Fruit fly (Drosophila melanogaster): Measurements from ENCODE around the gene Cpsf5.

Gene Cpsf5

DNA sequence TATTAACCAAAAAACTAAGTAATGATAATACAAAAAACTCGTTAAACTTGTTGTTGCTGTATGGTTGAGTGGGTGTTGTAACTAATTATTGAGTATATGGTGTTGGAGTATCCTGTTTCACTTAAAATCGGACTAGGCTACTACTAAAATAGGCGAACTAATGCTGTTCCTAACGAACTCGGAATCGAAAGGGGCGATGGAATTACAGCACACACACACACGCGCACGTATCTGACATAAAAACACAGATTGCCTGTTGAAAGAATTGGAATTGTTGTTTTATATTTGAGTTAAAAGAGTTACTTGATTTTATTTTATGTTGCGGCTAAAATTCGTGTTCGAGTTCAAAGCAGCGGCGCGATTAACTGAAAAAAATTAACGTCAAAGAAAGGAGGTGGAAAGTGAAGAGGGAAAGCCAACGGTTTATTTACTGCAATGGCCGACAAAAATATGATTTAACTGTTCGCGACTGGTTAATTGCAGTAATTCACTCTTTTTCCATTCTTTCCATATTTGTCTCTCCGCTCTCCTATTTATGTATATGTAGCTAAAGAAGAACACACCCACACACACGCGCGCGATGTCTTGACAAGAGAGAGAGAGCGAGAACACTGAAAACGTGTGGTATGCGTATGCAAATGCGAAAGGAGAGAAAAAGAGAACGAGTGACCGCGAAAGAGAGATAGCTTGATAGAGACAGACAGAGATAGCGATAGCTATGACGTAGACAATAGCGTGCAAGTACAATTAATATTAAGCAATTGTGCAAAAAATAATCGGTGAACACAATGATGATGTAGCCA lies 9.3 kb upstream of the Cpsf5 start:
- TF ChIP-seq CG8478 (optimal IDR thresholded peaks at IDR 0.05) (no peak), CTCF (optimal IDR thresholded peaks at IDR 0.05) (peak in 1 of 2 experiments; percentile 36)

DNA sequence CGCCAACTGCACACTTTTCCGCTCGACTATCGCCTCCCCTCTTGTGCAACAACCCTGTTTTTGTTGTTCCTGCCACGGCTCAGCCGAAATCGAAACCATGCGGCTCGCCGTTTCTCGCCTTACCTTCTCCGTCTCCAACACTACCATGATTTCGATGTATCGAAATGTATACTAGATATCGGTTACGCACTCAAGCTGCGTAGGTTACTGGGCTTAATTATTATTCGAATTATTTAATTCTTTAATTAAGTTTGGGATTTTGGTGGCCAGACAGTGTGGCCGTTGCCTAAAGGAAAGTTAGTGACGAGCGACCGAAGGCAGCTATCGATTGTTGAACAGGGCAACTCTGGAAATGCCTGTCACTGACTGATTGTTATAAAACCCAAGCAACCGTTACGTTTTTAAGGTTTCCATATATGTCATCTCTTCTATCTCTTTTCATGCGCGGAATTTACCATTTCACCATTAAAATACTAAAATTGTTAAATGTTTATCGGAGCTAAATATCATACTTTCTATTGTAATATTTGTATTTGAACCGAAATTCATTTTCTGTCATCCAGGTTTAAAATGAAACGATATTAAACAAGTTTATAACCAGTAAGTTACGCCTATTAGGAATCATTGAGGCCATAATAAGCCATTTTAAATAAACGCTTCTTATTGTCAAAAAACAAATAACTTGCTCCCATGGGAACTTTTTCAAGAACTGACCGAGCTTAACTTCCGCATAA lies 8.5 kb upstream of the Cpsf5 start, which contains the start of gene eIF4E1:
eIF4E1 (minus strand) TSS at position 304 of the 734 bp plus-strand sequence.
- peak in 1 of 2 experiments; percentile 12 for TF ChIP-seq CTCF (optimal IDR thresholded peaks at IDR 0.05)
- TF ChIP-seq CG8478 (optimal IDR thresholded peaks at IDR 0.05): no peak

DNA sequence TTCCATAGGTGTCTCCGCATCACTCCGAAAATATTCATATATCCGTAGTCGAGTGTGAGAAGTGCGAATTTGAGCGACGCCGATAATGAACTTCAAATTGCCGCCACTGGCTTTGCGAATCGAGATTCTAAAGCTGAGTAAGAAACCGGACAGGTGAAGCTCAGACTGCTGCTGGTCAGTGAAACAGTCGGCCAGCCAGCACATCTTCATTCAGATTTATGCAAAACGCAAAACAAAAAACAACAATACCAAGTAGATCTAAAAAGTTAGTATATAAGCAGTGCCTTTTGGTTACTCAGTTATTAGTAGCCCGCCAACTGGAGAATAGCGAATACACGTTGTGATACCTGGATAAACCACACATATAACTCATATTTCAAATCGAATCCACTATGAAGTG lies 6.3 kb upstream of the Cpsf5 start, which contains the start of gene Cpr67B:
Cpr67B (plus strand) TSS at position 301 of the 400 bp plus-strand sequence.
- TF ChIP-seq CTCF (optimal IDR thresholded peaks at IDR 0.05) (no peak), CG8478 (optimal IDR thresholded peaks at IDR 0.05) (no peak)

DNA sequence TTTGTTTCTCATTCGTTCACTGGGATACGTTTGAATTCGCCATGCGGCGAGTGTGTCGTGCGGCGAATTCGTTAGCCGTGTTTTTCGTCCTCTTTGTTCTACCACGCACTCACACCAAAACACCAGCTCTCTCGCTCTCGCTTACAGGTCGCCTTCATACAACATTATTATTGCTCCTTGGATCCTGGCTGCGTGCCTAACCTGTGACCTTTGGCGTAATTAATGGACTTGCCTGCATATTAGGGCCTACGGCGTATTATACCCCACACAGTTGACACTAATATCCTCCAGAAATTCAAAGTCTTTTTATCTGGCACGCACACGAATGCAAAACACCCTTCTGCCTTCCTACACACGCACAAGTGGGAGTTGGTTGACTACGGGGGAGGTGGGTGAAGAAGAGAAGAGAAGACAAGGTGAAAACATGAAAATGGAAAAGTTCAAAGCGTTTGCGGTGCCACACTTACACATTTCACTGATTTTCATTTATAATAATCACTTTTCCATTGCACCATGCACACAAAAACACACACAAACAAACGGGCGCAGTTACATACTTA lies 728 bp upstream of the Cpsf5 start:
- no peak for TF ChIP-seq CG8478 (optimal IDR thresholded peaks at IDR 0.05)
- TF ChIP-seq CTCF (optimal IDR thresholded peaks at IDR 0.05): no peak

DNA sequence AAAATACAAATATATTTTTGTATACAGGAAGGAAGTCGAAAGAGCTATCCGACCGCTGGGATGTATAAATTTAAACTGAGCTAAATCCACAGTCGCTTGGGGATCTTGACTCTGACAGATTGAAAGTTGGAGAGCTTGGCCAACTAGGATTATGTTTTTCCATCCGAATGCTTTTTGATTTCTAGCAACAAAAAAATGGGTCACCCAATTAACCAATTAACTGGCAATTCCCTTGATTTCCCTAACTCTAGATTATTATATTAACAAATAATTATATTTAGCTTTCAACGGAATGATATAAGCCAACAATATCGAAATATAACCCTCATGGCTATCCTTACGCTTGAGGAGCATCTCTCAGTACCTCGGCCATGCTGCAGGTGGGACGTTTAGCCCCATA lies 6.5 kb downstream of the Cpsf5 start, which contains the start of gene CG3982:
CG3982 (minus strand) TSS at position 101 of the 400 bp plus-strand sequence.
- TF ChIP-seq CG8478 (optimal IDR thresholded peaks at IDR 0.05) (no peak), CTCF (optimal IDR thresholded peaks at IDR 0.05) (no peak)

DNA sequence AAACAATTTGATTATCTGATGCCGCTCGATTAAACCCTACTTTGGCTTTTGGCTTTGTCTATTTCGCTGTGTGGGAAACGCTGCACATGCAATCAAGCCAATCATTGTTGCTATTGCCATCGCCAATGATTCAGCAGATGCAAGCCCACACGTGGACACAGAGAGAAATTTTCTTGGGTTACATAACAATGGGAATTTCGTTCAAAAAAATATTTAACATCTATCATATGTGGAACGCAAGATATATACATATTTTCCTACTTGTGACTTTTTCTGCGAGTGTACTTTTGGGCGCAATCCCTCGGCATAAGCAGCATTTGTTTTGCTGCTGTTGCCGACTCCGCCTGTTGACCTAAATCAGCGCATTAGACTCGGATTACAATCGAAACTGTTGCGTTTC lies 8.5 kb downstream of the Cpsf5 start:
- TF ChIP-seq CG8478 (optimal IDR thresholded peaks at IDR 0.05) (no peak), CTCF (optimal IDR thresholded peaks at IDR 0.05) (no peak)

DNA sequence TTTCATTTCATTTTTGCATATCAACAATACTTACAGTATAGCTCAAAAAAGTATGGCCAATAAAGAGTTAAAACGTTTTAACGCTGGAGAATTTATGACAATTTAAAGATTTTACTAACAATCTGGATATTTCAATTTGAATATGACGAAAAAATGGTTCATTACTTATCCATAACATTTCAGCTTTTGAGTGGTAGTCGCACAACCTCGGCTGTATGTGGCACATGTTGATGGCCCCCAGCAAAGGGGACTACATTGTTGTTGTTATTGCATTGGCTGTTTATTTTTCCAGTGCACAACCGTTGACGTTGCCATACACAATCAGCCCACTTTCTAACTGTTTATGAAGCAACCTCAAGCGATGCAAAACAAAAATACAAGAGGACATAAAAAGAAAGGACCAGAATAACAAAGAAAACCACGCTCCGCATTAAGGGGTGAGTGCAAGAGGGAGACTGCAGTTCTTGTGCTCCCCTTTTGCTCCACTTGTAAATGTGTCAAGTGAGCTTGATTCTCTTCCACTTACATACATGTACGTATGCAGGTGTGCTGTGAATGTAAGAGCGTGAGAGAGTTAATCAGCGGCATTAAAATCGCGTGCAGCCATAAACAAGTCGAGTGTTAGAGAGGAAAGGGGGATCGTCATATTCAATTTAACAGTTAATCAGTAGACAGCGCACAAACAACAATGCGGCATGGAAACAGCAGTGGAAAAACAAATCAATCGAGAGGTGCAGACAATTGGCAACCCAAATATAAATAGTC lies 9.4 kb downstream of the Cpsf5 start:
- TF ChIP-seq CG8478 (optimal IDR thresholded peaks at IDR 0.05): no peak

DNA sequence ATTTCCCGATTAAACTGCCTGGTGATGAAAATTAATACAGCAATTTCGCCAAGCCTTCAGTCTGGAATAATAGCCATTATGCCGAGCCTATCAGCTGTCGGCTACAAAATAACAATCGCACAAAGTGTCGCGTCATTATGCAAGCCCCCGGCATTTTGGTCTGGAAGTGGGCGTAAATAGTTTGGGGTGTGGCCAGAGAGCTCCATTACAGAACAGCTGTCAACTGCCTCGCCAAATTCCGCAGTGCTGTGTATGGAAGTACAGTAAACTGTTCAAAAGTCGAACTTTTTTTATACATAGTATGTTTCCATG lies 9.9 kb downstream of the Cpsf5 start:
- TF ChIP-seq CTCF (optimal IDR thresholded peaks at IDR 0.05) (no peak), CG8478 (optimal IDR thresholded peaks at IDR 0.05) (no peak)

DNA sequence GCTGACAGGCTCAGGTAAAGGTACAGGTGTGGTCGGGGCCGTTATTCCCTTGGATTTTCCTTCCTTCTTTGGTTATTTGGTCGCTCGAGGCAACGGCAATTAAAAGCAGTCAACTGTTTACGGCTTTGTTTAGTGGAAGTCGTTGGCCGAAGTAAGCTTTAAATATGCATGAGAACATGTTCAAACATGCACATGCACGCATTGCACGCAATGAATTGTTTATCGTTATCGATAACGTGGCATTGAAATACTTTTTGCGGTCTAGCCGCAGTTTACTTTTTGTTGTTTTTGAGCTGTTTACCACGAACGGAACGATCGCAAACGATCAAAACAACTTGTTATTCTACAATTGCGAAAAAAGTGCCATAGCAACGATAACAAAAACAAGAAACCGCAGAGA lies 10.8 kb downstream of the Cpsf5 start:
- TF ChIP-seq CTCF (optimal IDR thresholded peaks at IDR 0.05) (no peak), CG8478 (optimal IDR thresholded peaks at IDR 0.05) (no peak)

DNA sequence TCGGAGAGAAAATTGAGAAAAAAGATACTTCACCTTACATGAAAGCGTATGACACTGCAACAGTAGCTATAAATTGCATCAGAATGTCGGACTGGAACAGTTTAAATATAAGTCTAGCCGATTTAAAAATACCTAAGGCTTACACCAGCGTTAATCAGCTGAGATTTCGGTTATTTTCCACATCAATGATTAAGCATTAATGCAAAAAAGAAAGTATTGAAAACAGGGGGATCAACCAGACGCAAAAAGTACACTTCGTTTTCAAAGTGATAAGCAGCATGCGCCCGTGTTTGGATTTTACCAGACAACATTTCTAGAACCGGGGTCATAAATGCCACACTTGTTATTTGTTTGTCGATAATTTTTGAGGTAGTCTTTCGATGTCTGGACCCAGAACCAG lies 11.3 kb downstream of the Cpsf5 start:
- no peak for TF ChIP-seq CG8478 (optimal IDR thresholded peaks at IDR 0.05)
- TF ChIP-seq CTCF (optimal IDR thresholded peaks at IDR 0.05): no peak

DNA sequence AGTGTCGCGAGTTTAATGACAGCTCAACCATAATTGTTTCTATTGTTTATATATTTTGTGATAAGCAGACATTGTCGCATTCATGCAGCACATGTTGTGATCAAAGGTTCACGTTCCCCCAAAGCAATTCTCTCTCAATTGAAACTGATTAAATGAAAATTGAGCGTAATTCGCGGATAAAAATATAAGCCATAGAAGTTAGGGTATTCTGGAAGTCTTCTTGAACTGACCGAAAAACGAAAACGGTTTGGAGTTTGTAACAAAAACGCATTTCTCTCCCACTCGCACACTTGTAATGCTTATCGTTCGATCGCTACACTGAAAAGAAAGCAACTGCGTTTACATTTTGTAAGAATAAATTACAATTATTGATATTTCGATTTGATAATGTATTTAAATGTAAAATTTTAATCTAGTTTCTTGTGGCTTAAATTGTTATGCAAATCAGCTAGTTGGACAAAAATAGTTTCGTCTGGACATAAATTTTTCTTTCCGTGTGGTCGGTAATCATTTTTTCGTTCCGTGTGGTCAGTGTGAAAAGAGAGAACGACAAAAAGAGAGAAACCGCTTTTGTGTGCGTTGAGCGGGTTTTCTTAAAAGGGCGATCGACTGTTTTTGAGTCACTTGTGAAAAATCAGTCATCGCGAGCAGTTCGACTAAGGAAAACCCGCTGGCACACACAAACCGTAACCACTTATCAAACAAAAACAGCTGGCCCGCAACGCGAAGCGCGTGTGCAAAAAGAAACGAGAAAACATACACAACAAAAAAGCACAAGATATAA lies 12.0 kb downstream of the Cpsf5 start, which contains the start of gene aay:
aay (plus strand) TSS at position 618 of the 784 bp plus-strand sequence.
- TF ChIP-seq CTCF (optimal IDR thresholded peaks at IDR 0.05) (no peak), CG8478 (optimal IDR thresholded peaks at IDR 0.05) (no peak)

DNA sequence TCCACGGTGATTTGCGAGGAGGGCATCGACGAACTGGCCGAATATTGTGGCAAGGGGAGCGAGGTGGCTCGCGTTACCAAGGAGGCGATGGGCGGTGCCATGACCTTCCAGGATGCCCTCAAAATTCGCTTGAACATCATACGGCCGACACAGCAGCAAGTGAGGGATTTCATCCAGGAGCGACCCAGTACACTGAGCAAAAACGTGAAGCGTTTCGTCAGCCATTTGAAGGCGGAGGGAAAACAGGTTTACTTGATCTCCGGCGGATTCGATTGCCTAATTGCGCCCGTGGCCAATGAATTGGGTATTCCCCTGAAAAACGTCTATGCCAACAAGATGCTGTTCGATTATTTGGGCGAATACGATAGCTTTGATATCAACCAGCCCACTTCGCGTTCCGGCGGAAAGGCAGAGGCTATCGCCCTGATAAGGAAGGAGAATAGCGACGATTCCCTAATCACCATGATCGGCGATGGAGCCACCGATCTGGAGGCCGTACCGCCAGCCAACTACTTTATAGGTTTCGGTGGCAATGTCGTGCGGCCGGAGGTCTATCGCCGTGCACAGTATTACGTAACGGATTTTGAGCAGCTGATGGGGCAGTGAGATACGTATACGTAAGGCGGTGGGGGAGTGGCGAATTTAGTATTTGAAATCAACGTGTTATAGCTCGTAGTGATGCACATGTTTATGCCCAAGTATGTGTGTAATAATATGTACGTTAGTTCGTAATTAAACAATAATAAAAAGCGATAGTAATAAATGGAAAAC lies 13.1 kb downstream of the Cpsf5 start:
- TF ChIP-seq CG8478 (optimal IDR thresholded peaks at IDR 0.05) (no peak), CTCF (optimal IDR thresholded peaks at IDR 0.05) (no peak)

DNA sequence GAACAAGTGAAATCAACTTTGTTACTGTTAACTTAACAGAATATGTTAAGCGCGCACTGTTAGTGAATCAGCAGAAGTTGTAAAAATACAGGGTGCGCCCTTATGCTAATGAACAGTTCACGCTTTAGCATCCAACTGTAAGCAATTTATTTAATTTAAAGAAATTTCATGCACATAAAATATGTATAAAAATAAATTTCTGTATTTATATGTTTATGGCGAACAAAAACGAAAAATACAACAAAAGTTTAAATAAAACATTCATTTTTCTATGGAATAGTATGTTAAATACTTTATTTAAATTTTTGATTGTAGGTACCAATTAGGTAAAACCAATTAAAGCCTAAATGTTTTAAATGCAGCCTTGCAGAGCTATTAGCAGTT lies 13.7 kb downstream of the Cpsf5 start:
- no peak for TF ChIP-seq CTCF (optimal IDR thresholded peaks at IDR 0.05)
- TF ChIP-seq CG8478 (optimal IDR thresholded peaks at IDR 0.05): no peak

DNA sequence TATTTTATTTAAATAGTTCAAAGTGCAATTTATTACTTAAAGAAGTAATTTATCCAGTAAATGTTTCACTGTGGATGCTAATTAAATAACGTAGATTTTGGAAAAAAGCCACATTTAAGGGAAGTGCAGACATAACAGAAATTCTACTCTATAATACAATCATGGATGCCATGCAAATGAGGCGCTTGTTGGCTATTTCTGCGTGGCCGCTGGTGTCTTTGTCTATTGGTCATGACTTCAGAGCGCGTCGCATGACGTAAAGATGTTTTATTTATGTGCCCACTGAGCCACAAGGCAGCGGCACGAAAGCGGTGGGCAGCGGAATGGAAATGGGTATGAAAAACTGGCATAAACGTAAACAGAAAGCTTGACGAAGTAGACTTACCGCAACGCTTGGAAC lies 15.0 kb downstream of the Cpsf5 start:
- TF ChIP-seq CTCF (optimal IDR thresholded peaks at IDR 0.05) (no peak), CG8478 (optimal IDR thresholded peaks at IDR 0.05) (no peak)
